Fruit fly (Drosophila melanogaster) whole organism, wandering third instar larva: ENCODE measurements around the gene Alg10.

Experiments
- CG32264 ChIP-seq: fragments of 200-800 bp; sonication (Bioruptor generic); optimal IDR thresholded peaks from 2 replicates; lab custom pipeline; 2016; ENCODE audit warnings: missing biosample characterization, missing genetic modification characterization
- CG9705 ChIP-seq: fragments of 200-800 bp; sonication (Bioruptor generic); optimal IDR thresholded peaks from 2 replicates; lab custom pipeline; 2018; ENCODE audit warnings: missing biosample characterization, mild to moderate bottlenecking, missing genetic modification characterization
- CrebA ChIP-seq: fragments of 200-800 bp; sonication (Bioruptor generic); optimal IDR thresholded peaks from 2 replicates; lab custom pipeline; 2016; ENCODE audit warnings: missing biosample characterization, mild to moderate bottlenecking, missing genetic modification characterization, borderline replicate concordance
- Dfd ChIP-seq: fragments of >200 bp; optimal IDR thresholded peaks from 2 replicates; lab custom pipeline; 2017; ENCODE audit warnings: missing biosample characterization, missing genetic modification characterization
- Dif ChIP-seq: fragments of 200-275, 200-300 bp; sonication (Bioruptor generic); optimal IDR thresholded peaks from 2 replicates; lab custom pipeline; 2018; ENCODE audit warnings: missing biosample characterization, missing genetic modification characterization; ENCODE audit not compliant: partially characterized antibody
- GATAd ChIP-seq: sonication (Bioruptor generic); optimal IDR thresholded peaks from 2 replicates; lab custom pipeline; 2016; ENCODE audit warnings: missing biosample characterization, missing genetic modification characterization
- HLH106 ChIP-seq: fragments of 200-800 bp; optimal IDR thresholded peaks from 3 replicates; lab custom pipeline; 2019; ENCODE audit warnings: missing biosample characterization, mild to moderate bottlenecking, missing genetic modification characterization, moderate library complexity
- Hnf4 ChIP-seq: fragments of 200-800 bp; sonication (Bioruptor generic); optimal IDR thresholded peaks from 2 replicates; lab custom pipeline; 2016; ENCODE audit warnings: missing biosample characterization, mild to moderate bottlenecking, missing genetic modification characterization
- Hr78 ChIP-seq: fragments of >200 bp; optimal IDR thresholded peaks from 2 replicates; lab custom pipeline; 2017; ENCODE audit warnings: missing biosample characterization, missing genetic modification characterization
- Hr83 ChIP-seq: fragments of 200-300 bp; sonication (Bioruptor generic); optimal IDR thresholded peaks from 2 replicates; lab custom pipeline; 2016; ENCODE audit warnings: missing biosample characterization, mild to moderate bottlenecking, missing genetic modification characterization, moderate library complexity; ENCODE audit not compliant: poor library complexity, severe bottlenecking
- Jra ChIP-seq: sonication (Bioruptor generic); optimal IDR thresholded peaks from 2 replicates; lab custom pipeline; 2016; ENCODE audit warnings: missing biosample characterization, missing genetic modification characterization
- Mio ChIP-seq: sonication (Bioruptor generic); optimal IDR thresholded peaks from 2 replicates; lab custom pipeline; 2016; ENCODE audit warnings: missing biosample characterization, missing genetic modification characterization
- Myc ChIP-seq: fragments of >200 bp; optimal IDR thresholded peaks from 2 replicates; lab custom pipeline; 2017
- N ChIP-seq: fragments of >200 bp; optimal IDR thresholded peaks from 2 replicates; lab custom pipeline; 2018; ENCODE audit warnings: missing biosample characterization, missing external identifiers, missing genetic modification characterization
- OdsH ChIP-seq: fragments of 200-800 bp; sonication (Bioruptor generic); optimal IDR thresholded peaks from 2 replicates; lab custom pipeline; 2016; ENCODE audit warnings: missing biosample characterization, mild to moderate bottlenecking, missing genetic modification characterization
- Rel ChIP-seq, 2 experiments: fragments of 200-800 bp; sonication (Bioruptor generic) in 1 of 2; optimal IDR thresholded peaks; 2 replicates in 1 of 2; 3 replicates in 1 of 2; lab custom pipeline; 2016 to 2019; ENCODE audit warnings: mild to moderate bottlenecking in 2 of 2, missing biosample characterization in 2 of 2, missing genetic modification characterization in 2 of 2, moderate library complexity in 1 of 2
- Sp1 ChIP-seq: fragments of 200-800 bp; sonication (Bioruptor generic); optimal IDR thresholded peaks from 3 replicates; lab custom pipeline; 2019; ENCODE audit warnings: missing biosample characterization, mild to moderate bottlenecking, missing genetic modification characterization, moderate library complexity
- Vsx2 ChIP-seq: fragments of 200-300, 225-300 bp; sonication (Bioruptor generic); optimal IDR thresholded peaks from 2 replicates; lab custom pipeline; 2018; ENCODE audit warnings: missing biosample characterization, missing genetic modification characterization; ENCODE audit not compliant: partially characterized antibody
- br ChIP-seq: fragments of 200-800 bp; sonication (Bioruptor generic); optimal IDR thresholded peaks from 2 replicates; lab custom pipeline; 2016; ENCODE audit warnings: missing biosample characterization, missing genetic modification characterization
- dl ChIP-seq, 2 experiments: fragments of 175-275, 200-275 bp in 1 of 2; fragments of 200-275 bp in 1 of 2; sonication (Bioruptor generic); optimal IDR thresholded peaks; lab custom pipeline; 2018; ENCODE audit warnings: mild to moderate bottlenecking in 2 of 2, missing biosample characterization in 2 of 2, missing genetic modification characterization in 2 of 2, moderate library complexity in 2 of 2; ENCODE audit not compliant: partially characterized antibody in 2 of 2, insufficient read depth in 1 of 2
- dmrt93B ChIP-seq: fragments of 200-800 bp; sonication (Bioruptor generic); optimal IDR thresholded peaks from 2 replicates; lab custom pipeline; 2018; ENCODE audit warnings: missing biosample characterization, mild to moderate bottlenecking, missing genetic modification characterization
- dsf ChIP-seq: sonication (Bioruptor generic); optimal IDR thresholded peaks from 2 replicates; lab custom pipeline; 2016; ENCODE audit warnings: missing biosample characterization, missing genetic modification characterization, borderline replicate concordance
- ey ChIP-seq: fragments of 200-800 bp; sonication (Bioruptor generic); optimal IDR thresholded peaks from 2 replicates; lab custom pipeline; 2016; ENCODE audit warnings: missing biosample characterization, missing genetic modification characterization
- foxo ChIP-seq, 2 experiments: fragments of 200-800 bp; sonication (Bioruptor generic); optimal IDR thresholded peaks; 2 replicates in 1 of 2; 3 replicates in 1 of 2; lab custom pipeline; 2016 to 2017; ENCODE audit warnings: missing biosample characterization in 2 of 2, missing genetic modification characterization in 2 of 2
- fru ChIP-seq: fragments of 200-800 bp; sonication (Bioruptor generic); optimal IDR thresholded peaks from 3 replicates; lab custom pipeline; 2016; ENCODE audit warnings: missing biosample characterization, mild to moderate bottlenecking, missing genetic modification characterization
- h ChIP-seq: fragments of 200-800 bp; sonication (Bioruptor generic); optimal IDR thresholded peaks from 3 replicates; lab custom pipeline; 2016; ENCODE audit warnings: missing biosample characterization, mild to moderate bottlenecking, missing genetic modification characterization
- jim ChIP-seq: fragments of 175-275, 200-325 bp; sonication (Bioruptor generic); optimal IDR thresholded peaks from 2 replicates; lab custom pipeline; 2016; ENCODE audit warnings: missing biosample characterization, mild to moderate bottlenecking, missing genetic modification characterization
- lola ChIP-seq: fragments of >200 bp; optimal IDR thresholded peaks from 2 replicates; lab custom pipeline; 2017; ENCODE audit warnings: missing biosample characterization, missing genetic modification characterization
- pan ChIP-seq: fragments of >200 bp; optimal IDR thresholded peaks from 2 replicates; lab custom pipeline; 2017
- psq ChIP-seq: fragments of 200-800 bp; sonication (Bioruptor generic); optimal IDR thresholded peaks from 3 replicates; lab custom pipeline; 2017; ENCODE audit warnings: missing biosample characterization, mild to moderate bottlenecking, missing genetic modification characterization, moderate library complexity
- rgr ChIP-seq: fragments of 200-800 bp; sonication (Bioruptor generic); optimal IDR thresholded peaks from 3 replicates; lab custom pipeline; 2016; ENCODE audit warnings: missing biosample characterization, mild to moderate bottlenecking, missing genetic modification characterization
- sage ChIP-seq: fragments of 200-800 bp; sonication (Bioruptor generic); optimal IDR thresholded peaks from 2 replicates; lab custom pipeline; 2016; ENCODE audit warnings: missing biosample characterization, mild to moderate bottlenecking, missing genetic modification characterization
- sv ChIP-seq: fragments of 200-800 bp; sonication (Bioruptor generic); optimal IDR thresholded peaks from 3 replicates; lab custom pipeline; 2016; ENCODE audit warnings: missing biosample characterization, missing genetic modification characterization
- tai ChIP-seq: sonication (Bioruptor generic); optimal IDR thresholded peaks from 2 replicates; lab custom pipeline; 2016; ENCODE audit warnings: missing biosample characterization, missing genetic modification characterization
- usp ChIP-seq: fragments of >200 bp; optimal IDR thresholded peaks from 2 replicates; lab custom pipeline; 2017; ENCODE audit warnings: missing biosample characterization, missing genetic modification characterization
- woc ChIP-seq: sonication (Bioruptor generic); optimal IDR thresholded peaks from 2 replicates; lab custom pipeline; 2016; ENCODE audit warnings: missing biosample characterization, mild to moderate bottlenecking, missing genetic modification characterization

The Alg10 gene

DNA sequence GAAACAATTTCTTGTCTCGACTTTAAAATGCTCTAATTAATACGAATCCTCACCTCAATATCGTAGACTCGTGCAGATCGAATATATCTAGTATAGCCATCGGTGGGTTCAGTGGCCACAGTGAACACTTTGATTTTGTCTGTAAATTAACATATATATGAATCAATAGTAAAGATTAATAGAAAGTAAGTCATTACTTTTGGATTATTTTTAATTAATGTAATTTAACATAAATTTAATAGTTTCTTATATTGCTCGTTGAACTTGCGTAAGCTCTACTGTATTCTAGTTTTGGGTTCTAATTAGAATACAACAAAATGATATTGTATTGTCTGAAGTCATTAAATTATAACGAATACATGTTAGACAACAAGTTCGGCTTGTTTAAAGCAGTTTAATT, 40.1 kb downstream of the Alg10 start:
- TF ChIP-seq N (GFP tag; lab: Kevin White, UChicago) (no peak), CG9705 (GFP tag; lab: Kevin White, UChicago) (no peak), Dfd (GFP tag; lab: Kevin White, UChicago) (no peak), woc (GFP tag; lab: Kevin White, UChicago) (no peak), Sp1 (GFP tag; lab: Kevin White, UChicago) (no peak), dmrt93B (GFP tag; lab: Kevin White, UChicago) (no peak), rgr (GFP tag; lab: Kevin White, UChicago) (no peak), Dif (no peak), dsf (GFP tag; lab: Kevin White, UChicago) (no peak), ey (GFP tag; lab: Kevin White, UChicago) (no peak), fru (GFP tag; lab: Kevin White, UChicago) (no peak), foxo (GFP tag; optimal IDR thresholded peaks at IDR 0.05; lab: Kevin White, UChicago) (no peak), GATAd (GFP tag; lab: Kevin White, UChicago) (no peak), CG32264 (no peak), Jra (GFP tag; lab: Kevin White, UChicago) (no peak), psq (GFP tag; lab: Kevin White, UChicago) (no peak), Hr83 (GFP tag; lab: Kevin White, UChicago) (no peak), Vsx2 (GFP tag; lab: Kevin White, UChicago) (no peak), Myc (lab: Kevin White, UChicago) (no peak), Rel (GFP tag; optimal IDR thresholded peaks at IDR 0.05; lab: Kevin White, UChicago) (no peak), Rel (tag; optimal IDR thresholded peaks at IDR 0.05; lab: Kevin White, UChicago) (no peak)

DNA sequence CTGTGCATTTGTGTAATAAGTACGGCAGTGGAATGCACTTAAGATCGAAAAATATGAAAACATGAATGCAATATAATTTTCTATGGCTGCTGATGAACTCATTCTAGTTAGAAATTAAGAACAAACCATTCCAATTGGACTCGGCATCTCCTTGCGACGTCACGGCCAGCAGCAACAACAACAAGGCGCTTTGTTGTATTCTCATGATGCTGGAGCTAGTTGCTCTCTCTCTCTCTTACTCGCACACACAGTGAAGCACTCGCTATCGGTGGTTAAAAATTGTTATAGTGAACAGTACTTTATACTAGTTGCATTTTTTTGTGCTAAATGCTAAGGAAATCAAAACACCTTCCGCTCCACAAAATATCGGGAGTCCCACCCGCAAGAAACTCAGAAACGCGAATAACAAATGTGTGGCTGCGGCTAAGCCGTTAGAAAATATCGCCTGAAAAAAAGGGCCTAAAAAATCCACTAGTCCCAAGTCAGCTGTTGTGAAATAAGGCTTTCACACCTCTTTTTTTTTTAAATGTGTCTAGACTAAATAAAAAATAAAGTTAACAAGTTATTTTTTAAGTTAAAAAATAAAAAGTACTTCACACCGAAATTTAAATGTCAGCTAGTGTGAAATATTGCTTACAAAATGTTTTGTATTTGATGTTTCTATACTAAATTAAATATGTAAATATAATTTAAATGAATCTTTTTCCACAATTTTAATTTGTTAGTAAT, 41.0 kb downstream of the Alg10 start, which contains the start of gene Plod:
Gene Plod (minus strand): TSS at position 409 of the 729 bp plus-strand sequence.
- TF ChIP-seq Dif (peak; percentile 35), tai (GFP tag; lab: Kevin White, UChicago) (no peak), foxo (GFP tag; optimal IDR thresholded peaks at IDR 0.05; lab: Kevin White, UChicago) (peak in 1 of 2 experiments; percentile 22), jim (no peak), usp (GFP tag; lab: Kevin White, UChicago) (no peak), h (GFP tag; lab: Kevin White, UChicago) (peak; percentile 39), Sp1 (GFP tag; lab: Kevin White, UChicago) (peak; percentile 15), Rel (GFP tag; optimal IDR thresholded peaks at IDR 0.05; lab: Kevin White, UChicago) (no peak), Rel (tag; optimal IDR thresholded peaks at IDR 0.05; lab: Kevin White, UChicago) (peak; percentile 96), CG32264 (no peak), woc (GFP tag; lab: Kevin White, UChicago) (peak; percentile 60), Hnf4 (GFP tag; lab: Kevin White, UChicago) (peak; percentile 63), Hr83 (GFP tag; lab: Kevin White, UChicago) (peak; percentile 21), HLH106 (tag; lab: Kevin White, UChicago) (peak; percentile 24), ey (GFP tag; lab: Kevin White, UChicago) (no peak), sv (peak; percentile 50), N (GFP tag; lab: Kevin White, UChicago) (peak; percentile 93), Dfd (GFP tag; lab: Kevin White, UChicago) (no peak), rgr (GFP tag; lab: Kevin White, UChicago) (no peak), Hr78 (GFP tag; lab: Kevin White, UChicago) (peak; percentile 44)

DNA sequence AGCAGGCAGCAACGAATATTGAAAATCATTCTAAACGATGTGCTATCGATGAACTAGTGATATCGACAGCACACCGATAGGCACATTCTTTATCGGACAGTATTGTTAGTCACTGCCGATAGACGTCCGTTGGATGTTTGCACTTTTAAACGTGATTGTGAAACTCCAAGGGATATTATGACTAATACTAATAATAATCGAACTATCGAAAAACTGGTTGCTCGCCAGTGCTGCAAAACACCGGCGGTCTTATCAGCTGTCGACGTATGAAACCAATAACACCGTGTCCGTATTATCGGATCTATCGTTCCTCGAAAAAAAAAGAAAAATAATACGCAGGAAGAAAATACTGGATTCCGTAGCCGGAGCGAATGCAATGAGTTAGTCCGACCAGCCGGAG, 45.7 kb downstream of the Alg10 start, which contains the start of the genes Ube3a and CG7600:
Gene Ube3a (minus strand): TSS at position 67 of the 400 bp plus-strand sequence.
Gene CG7600 (plus strand): TSS at position 270 of the 400 bp plus-strand sequence.
- peak; percentile 57 for TF ChIP-seq Sp1 (GFP tag; lab: Kevin White, UChicago)
- peak; percentile 41 for TF ChIP-seq fru (GFP tag; lab: Kevin White, UChicago)
- no peak for TF ChIP-seq Dfd (GFP tag; lab: Kevin White, UChicago)
- TF ChIP-seq h (GFP tag; lab: Kevin White, UChicago), result peak; percentile 75
- peak; percentile 59 for TF ChIP-seq Hr83 (GFP tag; lab: Kevin White, UChicago)
- peak; percentile 14 for TF ChIP-seq Dif
- TF ChIP-seq dmrt93B (GFP tag; lab: Kevin White, UChicago), result no peak
- no peak for TF ChIP-seq dl (GFP tag; optimal IDR thresholded peaks at IDR 0.05; lab: Kevin White, UChicago; ENCODE audit: insufficient read depth in 1 of 2, partially characterized antibody in 2 of 2)
- TF ChIP-seq HLH106 (tag; lab: Kevin White, UChicago), result peak; percentile 34
- peak; percentile 25 for TF ChIP-seq sv
- TF ChIP-seq sage (GFP tag; lab: Kevin White, UChicago), result no peak
- TF ChIP-seq Myc (lab: Kevin White, UChicago), result peak; percentile 30
- TF ChIP-seq psq (GFP tag; lab: Kevin White, UChicago), result no peak
- TF ChIP-seq dsf (GFP tag; lab: Kevin White, UChicago), result no peak
- TF ChIP-seq Jra (GFP tag; lab: Kevin White, UChicago), result peak; percentile 94
- no peak for TF ChIP-seq GATAd (GFP tag; lab: Kevin White, UChicago)
- TF ChIP-seq Hnf4 (GFP tag; lab: Kevin White, UChicago), result peak; percentile 74
- TF ChIP-seq Mio (GFP tag; lab: Kevin White, UChicago), result no peak
- no peak for TF ChIP-seq Rel (GFP tag; optimal IDR thresholded peaks at IDR 0.05; lab: Kevin White, UChicago)
- TF ChIP-seq Rel (tag; optimal IDR thresholded peaks at IDR 0.05; lab: Kevin White, UChicago), result peak; percentile 56
- peak; percentile 62 for TF ChIP-seq br
- TF ChIP-seq rgr (GFP tag; lab: Kevin White, UChicago), result peak; percentile 48
- peak; percentile 53 for TF ChIP-seq OdsH (GFP tag; lab: Kevin White, UChicago)
- TF ChIP-seq Vsx2 (GFP tag; lab: Kevin White, UChicago), result no peak
- TF ChIP-seq CG32264, result peak; percentile 30
- no peak for TF ChIP-seq pan (lab: Kevin White, UChicago)
- TF ChIP-seq lola, result no peak
- no peak for TF ChIP-seq tai (GFP tag; lab: Kevin White, UChicago)
- TF ChIP-seq ey (GFP tag; lab: Kevin White, UChicago), result no peak
- TF ChIP-seq N (GFP tag; lab: Kevin White, UChicago), result no peak
- TF ChIP-seq usp (GFP tag; lab: Kevin White, UChicago), result no peak
- peak; percentile 48 to 54 for TF ChIP-seq foxo (GFP tag; optimal IDR thresholded peaks at IDR 0.05; lab: Kevin White, UChicago)
- no peak for TF ChIP-seq Hr78 (GFP tag; lab: Kevin White, UChicago)
- TF ChIP-seq jim, result no peak
- no peak for TF ChIP-seq CrebA (GFP tag; lab: Kevin White, UChicago)
- peak; percentile 14 for TF ChIP-seq CG9705 (GFP tag; lab: Kevin White, UChicago)
